Fruit fly (Drosophila melanogaster) whole organism, embryonic: ENCODE results near the gene arx.

Experiments
- Aef1 ChIP-seq: fragments of 200-800 bp; sonication (Bioruptor generic); IDR thresholded peaks from 3 replicates; pipeline ENCODE4 v1.3.6; 2022; ENCODE audit warnings: missing biosample characterization, missing genetic modification characterization
- C15 ChIP-seq: fragments of 200-800 bp; sonication (Bioruptor generic); IDR thresholded peaks from 3 replicates; pipeline ENCODE4 v1.3.6; 2022; ENCODE audit warnings: missing biosample characterization, missing genetic modification characterization
- CG11093 ChIP-seq: fragments of 200-800 bp; sonication (Bioruptor generic); IDR thresholded peaks from 3 replicates; pipeline ENCODE4 v1.3.6; 2022; ENCODE audit warnings: missing biosample characterization, missing genetic modification characterization
- CG13424 ChIP-seq: fragments of 200-800 bp; sonication (Bioruptor generic); optimal IDR thresholded peaks from 2 replicates; lab custom pipeline; 2019; ENCODE audit warnings: missing biosample characterization, mild to moderate bottlenecking, missing genetic modification characterization, moderate library complexity
- CG14965 ChIP-seq: fragments of 200-800 bp; sonication (Bioruptor generic); optimal IDR thresholded peaks from 2 replicates; lab custom pipeline; 2016; ENCODE audit warnings: missing biosample characterization, missing genetic modification characterization, borderline replicate concordance
- CG1529 ChIP-seq: fragments of 200-800 bp; sonication (Bioruptor generic); optimal IDR thresholded peaks from 3 replicates; lab custom pipeline; 2018; ENCODE audit warnings: missing biosample characterization, missing genetic modification characterization
- CG15601 ChIP-seq: fragments of 200-800 bp; sonication (Bioruptor generic); optimal IDR thresholded peaks from 3 replicates; lab custom pipeline; 2019; ENCODE audit warnings: missing biosample characterization, mild to moderate bottlenecking, missing genetic modification characterization, moderate library complexity
- CG18011 ChIP-seq: fragments of 200-800 bp; sonication (Bioruptor generic); optimal IDR thresholded peaks from 2 replicates; lab custom pipeline; 2017; ENCODE audit warnings: missing biosample characterization, missing genetic modification characterization, mild to moderate bottlenecking, moderate library complexity, missing genotype
- CG30020 ChIP-seq: fragments of 200-800 bp; optimal IDR thresholded peaks from 2 replicates; lab custom pipeline; 2019; ENCODE audit warnings: missing biosample characterization, mild to moderate bottlenecking, missing genetic modification characterization, moderate library complexity
- CG31365 ChIP-seq: fragments of 200-800 bp; sonication (Bioruptor generic); optimal IDR thresholded peaks from 2 replicates; lab custom pipeline; 2018; ENCODE audit warnings: missing biosample characterization, mild to moderate bottlenecking, missing genetic modification characterization
- CG3163 ChIP-seq: fragments of 200-800 bp; sonication (Bioruptor generic); optimal IDR thresholded peaks from 3 replicates; lab custom pipeline; 2016; ENCODE audit warnings: missing biosample characterization, missing genetic modification characterization
- CG4404 ChIP-seq: fragments of 200-800 bp; sonication (Bioruptor generic); IDR thresholded peaks from 2 replicates; pipeline ENCODE4 v1.3.6; 2022; ENCODE audit warnings: missing biosample characterization, missing genetic modification characterization
- CG4424 ChIP-seq: fragments of 200-800 bp; sonication (Bioruptor generic); optimal IDR thresholded peaks from 3 replicates; lab custom pipeline; 2016; ENCODE audit warnings: missing biosample characterization, missing genetic modification characterization
- CG4854 ChIP-seq: fragments of 200-800 bp; sonication (Bioruptor generic); optimal IDR thresholded peaks from 2 replicates; lab custom pipeline; 2016; ENCODE audit warnings: missing biosample characterization, missing genetic modification characterization, inconsistent platforms
- CG6683 ChIP-seq: fragments of 200-800 bp; sonication (Bioruptor generic); optimal IDR thresholded peaks from 2 replicates; lab custom pipeline; 2017; ENCODE audit warnings: missing biosample characterization, mild to moderate bottlenecking, missing genetic modification characterization, missing genetic modification reagents
- CG7839 ChIP-seq: fragments of 200-800 bp; sonication (Bioruptor generic); optimal IDR thresholded peaks from 3 replicates; lab custom pipeline; 2018; ENCODE audit warnings: missing biosample characterization, mild to moderate bottlenecking, missing genetic modification characterization, moderate library complexity
- CG9437 ChIP-seq: fragments of 200-800 bp; sonication (Bioruptor generic); optimal IDR thresholded peaks from 2 replicates; lab custom pipeline; 2018; ENCODE audit warnings: missing biosample characterization, mild to moderate bottlenecking, missing genetic modification characterization
- CG9727 ChIP-seq: fragments of 200-800 bp; sonication (Bioruptor generic); optimal IDR thresholded peaks from 3 replicates; lab custom pipeline; 2017; ENCODE audit warnings: missing biosample characterization, mild to moderate bottlenecking, missing genetic modification characterization
- CG9817 ChIP-seq: fragments of 200-800 bp; sonication (Bioruptor generic); optimal IDR thresholded peaks from 2 replicates; lab custom pipeline; 2018; ENCODE audit warnings: missing biosample characterization, mild to moderate bottlenecking, missing genetic modification characterization, moderate library complexity
- CG9932 ChIP-seq: fragments of 200-800 bp; sonication (Bioruptor generic); IDR thresholded peaks from 2 replicates; pipeline ENCODE4 v1.3.6; 2022; ENCODE audit warnings: missing biosample characterization, missing genetic modification characterization
- Dfd ChIP-seq, 2 experiments: fragments of >200 bp; optimal IDR thresholded peaks; 2 replicates each; lab custom pipeline; 2017; ENCODE audit warnings: missing biosample characterization in 2 of 2, missing genetic modification characterization in 2 of 2
- Drgx ChIP-seq: fragments of 200-800 bp; sonication (Bioruptor generic); IDR thresholded peaks from 2 replicates; pipeline ENCODE4 v1.3.6; 2022; ENCODE audit warnings: missing biosample characterization, missing genetic modification characterization
- E2f2 ChIP-seq: fragments of 200-800 bp; sonication (Bioruptor generic); IDR thresholded peaks from 2 replicates; pipeline ENCODE4 v1.3.6; 2022; ENCODE audit warnings: missing biosample characterization, missing genetic modification characterization
- ERR ChIP-seq: fragments of 200-800 bp; sonication (Bioruptor generic); optimal IDR thresholded peaks from 2 replicates; lab custom pipeline; 2016; ENCODE audit warnings: missing biosample characterization, missing genetic modification characterization
- Eip74EF ChIP-seq, 2 experiments: fragments of 200-800 bp in 1 of 2; fragments of >200 bp in 1 of 2; sonication (Bioruptor generic) in 1 of 2; optimal IDR thresholded peaks; 2 replicates each; lab custom pipeline; 2017 to 2019; ENCODE audit warnings: missing biosample characterization in 2 of 2, missing genetic modification characterization in 2 of 2, mild to moderate bottlenecking in 1 of 2, moderate library complexity in 1 of 2
- Ets97D ChIP-seq: fragments of 200-800 bp; sonication (Bioruptor generic); optimal IDR thresholded peaks from 3 replicates; lab custom pipeline; 2016; ENCODE audit warnings: missing biosample characterization, missing genetic modification characterization
- Lpt ChIP-seq: fragments of >200 bp; optimal IDR thresholded peaks from 2 replicates; lab custom pipeline; 2018; ENCODE audit warnings: missing biosample characterization, missing genetic modification characterization
- NC2β ChIP-seq: fragments of 200-800 bp; sonication (Bioruptor generic); optimal IDR thresholded peaks from 2 replicates; lab custom pipeline; 2016; ENCODE audit warnings: missing biosample characterization, missing genetic modification characterization
- Oaz ChIP-seq: fragments of 200-800 bp; sonication (Bioruptor generic); IDR thresholded peaks from 2 replicates; pipeline ENCODE4 v1.3.6; 2022; ENCODE audit warnings: missing biosample characterization, missing genetic modification characterization
- PHDP ChIP-seq: fragments of 200-800 bp; sonication (Bioruptor generic); optimal IDR thresholded peaks from 3 replicates; lab custom pipeline; 2018; ENCODE audit warnings: missing biosample characterization, mild to moderate bottlenecking, missing genetic modification characterization, moderate library complexity
- Ptx1 ChIP-seq: fragments of 200-800 bp; sonication (Bioruptor generic); IDR thresholded peaks from 2 replicates; pipeline ENCODE4 v1.3.6; 2022; ENCODE audit warnings: missing biosample characterization, missing genetic modification characterization
- Side ChIP-seq: fragments of 200-800 bp; sonication (Bioruptor generic); optimal IDR thresholded peaks from 2 replicates; lab custom pipeline; 2016; ENCODE audit warnings: missing biosample characterization, missing genetic modification characterization
- amos ChIP-seq: fragments of 200-800 bp; sonication (Bioruptor generic); IDR thresholded peaks from 2 replicates; pipeline ENCODE4 v1.3.6; 2022; ENCODE audit warnings: missing biosample characterization, missing genetic modification characterization; ENCODE audit not compliant: partially characterized antibody
- dysf ChIP-seq: fragments of 200-800 bp; sonication (Bioruptor generic); IDR thresholded peaks from 3 replicates; pipeline ENCODE4 v1.3.6; 2022; ENCODE audit warnings: missing biosample characterization, missing genetic modification characterization
- eyg ChIP-seq: fragments of 200-800 bp; sonication (Bioruptor generic); optimal IDR thresholded peaks from 3 replicates; lab custom pipeline; 2016; ENCODE audit warnings: missing biosample characterization, missing genetic modification characterization
- fru ChIP-seq: fragments of >200 bp; optimal IDR thresholded peaks from 2 replicates; lab custom pipeline; 2017
- gsb-n ChIP-seq: fragments of 200-800 bp; sonication (Bioruptor generic); optimal IDR thresholded peaks from 3 replicates; lab custom pipeline; 2018; ENCODE audit warnings: missing biosample characterization, mild to moderate bottlenecking, missing genetic modification characterization
- hbn ChIP-seq: fragments of 200-800 bp; sonication (Bioruptor generic); IDR thresholded peaks from 2 replicates; pipeline ENCODE4 v1.3.6; 2022; ENCODE audit warnings: missing biosample characterization, missing genetic modification characterization; ENCODE audit not compliant: partially characterized antibody
- lola ChIP-seq, 3 experiments: fragments of >200 bp in 2 of 3; fragments of 200-800 bp in 1 of 3; sonication (Bioruptor generic) in 1 of 3; optimal IDR thresholded peaks; 2 replicates each; lab custom pipeline; 2017 to 2019; ENCODE audit warnings: missing biosample characterization in 3 of 3, missing genetic modification characterization in 3 of 3, mild to moderate bottlenecking in 1 of 3, moderate library complexity in 1 of 3
- luna ChIP-seq: fragments of 200-800 bp; sonication (Bioruptor generic); optimal IDR thresholded peaks from 2 replicates; lab custom pipeline; 2016; ENCODE audit warnings: missing biosample characterization, missing genetic modification characterization
- pnt ChIP-seq: fragments of 200-800 bp; sonication (Bioruptor generic); optimal IDR thresholded peaks from 3 replicates; lab custom pipeline; 2016; ENCODE audit warnings: missing biosample characterization, missing genetic modification characterization
- prd ChIP-seq, 3 experiments: fragments of >200 bp in 2 of 3; fragments of 200-800 bp in 1 of 3; sonication (Bioruptor generic) in 1 of 3; optimal IDR thresholded peaks in 2 of 3; IDR thresholded peaks in 1 of 3; 2 replicates in 2 of 3; 3 replicates in 1 of 3; pipeline versions ENCODE4 v1.3.6 to Lab custom; 2017 to 2022; ENCODE audit warnings: missing biosample characterization in 1 of 3, missing genetic modification characterization in 1 of 3
- psq ChIP-seq: fragments of 200-800 bp; sonication (Bioruptor generic); optimal IDR thresholded peaks from 2 replicates; lab custom pipeline; 2017; ENCODE audit warnings: missing biosample characterization, missing genetic modification characterization
- pzg ChIP-seq: fragments of 200-800 bp; sonication (Bioruptor generic); optimal IDR thresholded peaks from 3 replicates; lab custom pipeline; 2018; ENCODE audit warnings: missing biosample characterization, mild to moderate bottlenecking, missing genetic modification characterization, moderate library complexity
- ro ChIP-seq: fragments of 200-800 bp; sonication (Bioruptor generic); IDR thresholded peaks from 2 replicates; pipeline ENCODE4 v1.3.6; 2022; ENCODE audit warnings: missing biosample characterization, missing genetic modification characterization
- so ChIP-seq: fragments of 200-800 bp; sonication (Bioruptor generic); IDR thresholded peaks from 3 replicates; pipeline ENCODE4 v1.3.6; 2022; ENCODE audit warnings: missing biosample characterization, missing genetic modification characterization
- vnd ChIP-seq: fragments of 200-800 bp; sonication (Bioruptor generic); IDR thresholded peaks from 3 replicates; pipeline ENCODE4 v1.3.6; 2022; ENCODE audit warnings: missing biosample characterization, missing genetic modification characterization; ENCODE audit not compliant: partially characterized antibody
- wdn ChIP-seq: fragments of 200-800 bp; sonication (Bioruptor generic); IDR thresholded peaks from 2 replicates; pipeline ENCODE4 v1.3.6; 2022; ENCODE audit warnings: missing biosample characterization, missing genetic modification characterization
- z ChIP-seq: fragments of 200-800 bp; sonication (Bioruptor generic); IDR thresholded peaks from 3 replicates; pipeline ENCODE4 v1.3.6; 2022; ENCODE audit warnings: missing biosample characterization, missing genetic modification characterization

arx gene

dm6 chr3L:18869035-18869826 is 32.1 kb downstream of the arx start, which contains the start of gene Grx1 (continued):
- TF ChIP-seq Side (GFP tag; lab: Kevin White, UChicago) (no peak), Aef1 (GFP tag; lab: Robert Waterston, UW) (no peak), Ets97D (GFP tag; lab: Kevin White, UChicago) (peak; percentile 14), Ptx1 (GFP tag; lab: Robert Waterston, UW) (peak; percentile 52), CG7839 (tag; lab: Kevin White, UChicago) (peak; percentile 53), Lpt (GFP tag; lab: Kevin White, UChicago) (no peak), pzg (peak; percentile 42), CG15601 (tag; lab: Kevin White, UChicago) (peak; percentile 54), Oaz (GFP tag; lab: Robert Waterston, UW) (no peak), vnd (GFP tag; lab: Robert Waterston, UW) (no peak), CG6683 (no peak), CG3163 (GFP tag; lab: Kevin White, UChicago) (peak; percentile 17), CG1529 (peak; percentile 50), lola (GFP tag; optimal IDR thresholded peaks at IDR 0.05; lab: Kevin White, UChicago) (peak in 1 of 3 experiments; percentile 57), CG9817 (peak; percentile 48), so (GFP tag; lab: Robert Waterston, UW) (no peak), CG11093 (no peak), psq (GFP tag; lab: Kevin White, UChicago) (no peak), CG18011 (peak; percentile 39), prd (optimal IDR thresholded peaks at IDR 0.05; lab: Kevin White, UChicago) (no peak), prd (GFP tag; IDR thresholded peaks at IDR 0.05; lab: Robert Waterston, UW) (peak; percentile 46; the same call in 1 of the 3 replicates), gsb-n (tag; lab: Kevin White, UChicago) (peak; percentile 54), fru (lab: Kevin White, UChicago) (no peak), CG9437 (GFP tag; lab: Kevin White, UChicago) (peak; percentile 37), luna (GFP tag; lab: Kevin White, UChicago) (no peak), Dfd (GFP tag; optimal IDR thresholded peaks at IDR 0.05; lab: Kevin White, UChicago) (no peak), CG13424 (tag; lab: Kevin White, UChicago) (peak; percentile 68), C15 (GFP tag; lab: Robert Waterston, UW) (no peak), E2f2 (GFP tag; lab: Robert Waterston, UW) (peak; percentile 45; the same call in 1 of the 2 replicates), dysf (GFP tag; lab: Robert Waterston, UW) (no peak), CG4404 (GFP tag; lab: Robert Waterston, UW) (no peak), wdn (GFP tag; lab: Robert Waterston, UW) (no peak), CG14965 (no peak), amos (GFP tag; lab: Robert Waterston, UW) (no peak), pnt (GFP tag; lab: Kevin White, UChicago) (no peak), hbn (GFP tag; lab: Robert Waterston, UW) (0 out of 2 replicates have a peak, but pooled peaks have one; percentile 14), CG4854 (GFP tag; lab: Kevin White, UChicago) (peak; percentile 8), CG31365 (tag; lab: Kevin White, UChicago) (no peak), ERR (GFP tag; lab: Kevin White, UChicago) (no peak), CG9932 (GFP tag; lab: Robert Waterston, UW) (peak; percentile 46; the same call in 1 of the 2 replicates), CG30020 (peak; percentile 61), CG9727 (GFP tag; lab: Kevin White, UChicago) (peak; percentile 49), NC2β (GFP tag; lab: Kevin White, UChicago) (peak; percentile 53), eyg (GFP tag; lab: Kevin White, UChicago) (no peak), PHDP (tag; lab: Kevin White, UChicago) (peak; percentile 76), ro (no peak), CG4424 (GFP tag; lab: Kevin White, UChicago) (peak; percentile 69), Drgx (GFP tag; lab: Robert Waterston, UW) (peak; percentile 34; the same call in 1 of the 2 replicates), Eip74EF (GFP tag; optimal IDR thresholded peaks at IDR 0.05; lab: Kevin White, UChicago) (no peak), z (GFP tag; lab: Robert Waterston, UW) (no peak)
